Fruit fly (Drosophila melanogaster): ENCODE results near the gene DCP2.

dm6 chr3L:15808667-15809066 lies 17.6 kb downstream of the DCP2 start:
- TF ChIP-seq Blimp-1 (GFP tag; optimal IDR thresholded peaks at IDR 0.05): no peak
- TF ChIP-seq Eip75B (GFP tag; optimal IDR thresholded peaks at IDR 0.05): no peak
- no peak for TF ChIP-seq Gug (GFP tag; IDR thresholded peaks at IDR 0.05)
- TF ChIP-seq CG8319 (GFP tag; optimal IDR thresholded peaks at IDR 0.05): no peak
- TF ChIP-seq svp (GFP tag): no peak
- no peak for TF ChIP-seq CG6276 (GFP tag; optimal IDR thresholded peaks at IDR 0.05)
- no peak for TF ChIP-seq cyc (GFP tag; optimal IDR thresholded peaks at IDR 0.05)
- no peak for TF ChIP-seq fd85E (GFP tag; optimal IDR thresholded peaks at IDR 0.05)
- no peak for TF ChIP-seq dsx (GFP tag; optimal IDR thresholded peaks at IDR 0.05; ENCODE audit: poor library complexity, severe bottlenecking)

Data from whole organism, prepupa.